Worm (Caenorhabditis elegans) whole organism, L4/young adult: ENCODE measurements around the gene trpp-6.

ENCODE experiments used
- dao-5 ChIP-seq: sonication (generic microtip); optimal IDR thresholded peaks from 2 replicates; lab custom pipeline; 2016; ENCODE audit warnings: missing genotype, missing genetic modification characterization, moderate library complexity, missing compliant biosample characterization
- him-1 ChIP-seq: sonication (generic microtip); optimal IDR thresholded peaks from 2 replicates; lab custom pipeline; 2016; ENCODE audit warnings: missing genotype, missing genetic modification reagents, missing genetic modification characterization, missing compliant biosample characterization

ce11 chrV:9978425-9978824, 13.3 kb upstream of the trpp-6 start:
- TF ChIP-seq him-1 (tag; lab: Kevin White, UChicago), result peak; percentile 33
- TF ChIP-seq dao-5, result no peak
